Worm (Caenorhabditis elegans) whole organism, young adult: ENCODE results near the gene C17H11.5.
A peak's percentile ranks its signal among the peaks of the same experiment; 100 is the strongest.

Source experiments
- T26A5.8 ChIP-seq: sonication (generic microtip); optimal IDR thresholded peaks from 2 replicates; lab custom pipeline; 2016; ENCODE audit warnings: missing genetic modification characterization, missing compliant biosample characterization
- Y53G8AR.9 ChIP-seq: fragments of 200-800 bp; sonication (Bioruptor generic); conservative IDR thresholded peaks from 2 replicates; pipeline ENCODE4 v1.3.6; 2022; ENCODE audit warnings: missing genetic modification reagents, missing genetic modification characterization, missing compliant biosample characterization
- ccch-3 ChIP-seq: fragments of 200-800 bp; sonication (Bioruptor generic); optimal IDR thresholded peaks from 2 replicates; lab custom pipeline; 2018; ENCODE audit warnings: mild to moderate bottlenecking, missing genetic modification characterization, missing compliant biosample characterization
- hmg-20 ChIP-seq: fragments of 200-800 bp; sonication (Bioruptor generic); IDR thresholded peaks from 2 replicates; pipeline ENCODE4 v1.3.6; 2022; ENCODE audit warnings: missing genetic modification reagents, missing genetic modification characterization, missing compliant biosample characterization
- mcd-1 ChIP-seq: fragments of 200-800 bp; sonication (Bioruptor generic); IDR thresholded peaks from 2 replicates; pipeline ENCODE4 v1.3.6; 2022; ENCODE audit warnings: missing genetic modification reagents, missing genetic modification characterization, missing compliant biosample characterization
- snpc-4 ChIP-seq, 5 experiments: fragments of 150-350 bp in 1 of 5; sonication (generic microtip) in 4 of 5; optimal IDR thresholded peaks; 2 replicates each; lab custom pipeline; 2014 to 2018; ENCODE audit warnings: missing genetic modification characterization in 5 of 5, missing biosample characterization in 3 of 5, antibody characterized with exemption in 2 of 5, mild to moderate bottlenecking in 2 of 5, missing compliant biosample characterization in 2 of 5, missing genotype in 2 of 5, moderate library complexity in 2 of 5, missing genetic modification reagents in 1 of 5
- zim-3 ChIP-seq: sonication (generic microtip); optimal IDR thresholded peaks from 2 replicates; lab custom pipeline; 2017; ENCODE audit warnings: mild to moderate bottlenecking, missing genetic modification characterization, moderate library complexity, missing compliant biosample characterization

ce11 chrX:8163555-8163954, 21.4 kb downstream of the C17H11.5 start:
- no peak for TF ChIP-seq zim-3 (tag; lab: Kevin White, UChicago)
- no peak for TF ChIP-seq ccch-3 (GFP tag; lab: Kevin White, UChicago)
- no peak for TF ChIP-seq hmg-20 (GFP tag; lab: Robert Waterston, UW)
- no peak for TF ChIP-seq Y53G8AR.9 (GFP tag; lab: Robert Waterston, UW)
- TF ChIP-seq T26A5.8 = no peak
- no peak for TF ChIP-seq snpc-4 (GFP tag; optimal IDR thresholded peaks at IDR 0.05; lab: Kevin White, UChicago)
- no peak for TF ChIP-seq snpc-4 (tag; optimal IDR thresholded peaks at IDR 0.05; lab: Kevin White, UChicago)
- peak; percentile 60 for TF ChIP-seq mcd-1 (GFP tag; lab: Robert Waterston, UW)
